Fruit fly (Drosophila melanogaster) whole organism, wandering third instar larva: Measurements from ENCODE around the gene Rph.

Experiments
- Dif ChIP-seq: fragments of 200-275, 200-300 bp; sonication (Bioruptor generic); optimal IDR thresholded peaks from 2 replicates; lab custom pipeline; 2018; ENCODE audit warnings: missing biosample characterization, missing genetic modification characterization; ENCODE audit not compliant: partially characterized antibody
- GATAd ChIP-seq: sonication (Bioruptor generic); optimal IDR thresholded peaks from 2 replicates; lab custom pipeline; 2016; ENCODE audit warnings: missing biosample characterization, missing genetic modification characterization
- Myc ChIP-seq: fragments of >200 bp; optimal IDR thresholded peaks from 2 replicates; lab custom pipeline; 2017
- Vsx2 ChIP-seq: fragments of 200-300, 225-300 bp; sonication (Bioruptor generic); optimal IDR thresholded peaks from 2 replicates; lab custom pipeline; 2018; ENCODE audit warnings: missing biosample characterization, missing genetic modification characterization; ENCODE audit not compliant: partially characterized antibody
- br ChIP-seq: fragments of 200-800 bp; sonication (Bioruptor generic); optimal IDR thresholded peaks from 2 replicates; lab custom pipeline; 2016; ENCODE audit warnings: missing biosample characterization, missing genetic modification characterization
- ey ChIP-seq: fragments of 200-800 bp; sonication (Bioruptor generic); optimal IDR thresholded peaks from 2 replicates; lab custom pipeline; 2016; ENCODE audit warnings: missing biosample characterization, missing genetic modification characterization
- h ChIP-seq: fragments of 200-800 bp; sonication (Bioruptor generic); optimal IDR thresholded peaks from 3 replicates; lab custom pipeline; 2016; ENCODE audit warnings: missing biosample characterization, mild to moderate bottlenecking, missing genetic modification characterization
- jim ChIP-seq: fragments of 175-275, 200-325 bp; sonication (Bioruptor generic); optimal IDR thresholded peaks from 2 replicates; lab custom pipeline; 2016; ENCODE audit warnings: missing biosample characterization, mild to moderate bottlenecking, missing genetic modification characterization
- psq ChIP-seq: fragments of 200-800 bp; sonication (Bioruptor generic); optimal IDR thresholded peaks from 3 replicates; lab custom pipeline; 2017; ENCODE audit warnings: missing biosample characterization, mild to moderate bottlenecking, missing genetic modification characterization, moderate library complexity

dm6 chrX:10729196-10729835, 28.1 kb downstream of the Rph start:
- TF ChIP-seq jim (GFP tag; lab: Kevin White, UChicago) (no peak), psq (no peak), Myc (lab: Kevin White, UChicago) (no peak), h (GFP tag; lab: Kevin White, UChicago) (no peak), br (GFP tag; lab: Kevin White, UChicago) (no peak), Dif (GFP tag; lab: Kevin White, UChicago) (no peak), ey (no peak), GATAd (GFP tag; lab: Kevin White, UChicago) (no peak), Vsx2 (GFP tag; lab: Kevin White, UChicago) (no peak)
